Worm (Caenorhabditis elegans): ENCODE data around the gene erp-44.2.
A peak's percentile ranks its signal among the peaks of the same experiment; 100 is the strongest.

DNA sequence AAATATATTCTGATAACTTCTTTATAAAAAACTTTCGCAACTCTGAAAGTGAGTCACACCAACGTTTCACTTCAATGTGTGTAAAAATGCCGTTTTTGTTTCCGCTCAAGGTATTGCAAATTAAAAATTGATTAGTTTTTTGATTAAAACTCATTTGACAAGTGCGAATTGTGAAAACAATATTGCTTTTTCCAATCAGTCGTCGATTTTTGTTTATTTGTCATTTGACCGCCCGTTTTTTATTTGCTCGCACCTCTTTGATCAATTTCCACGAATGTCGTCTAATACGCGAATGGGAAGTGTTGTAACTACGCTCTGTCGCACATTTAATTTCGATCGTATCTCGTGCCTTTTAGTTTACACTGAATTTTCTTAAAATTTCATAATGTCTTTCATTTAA, 4.3 kb downstream of the erp-44.2 start, which contains the start of gene mvb-12:
- TF ChIP-seq fkh-10 (GFP tag; optimal IDR thresholded peaks at IDR 0.05) (no peak), mdl-1 (tag; optimal IDR thresholded peaks at IDR 0.05) (no peak), elt-3 (tag; optimal IDR thresholded peaks at IDR 0.05) (no peak), ztf-11 (tag; optimal IDR thresholded peaks at IDR 0.05) (no peak), nhr-11 (tag; optimal IDR thresholded peaks at IDR 0.05) (no peak), nfya-1 (tag; optimal IDR thresholded peaks at IDR 0.05; ENCODE audit: insufficient read depth) (peak; percentile 42), zag-1 (tag; optimal IDR thresholded peaks at IDR 0.05) (no peak), aly-2 (tag; optimal IDR thresholded peaks at IDR 0.05) (no peak), pha-4 (tag; optimal IDR thresholded peaks at IDR 0.05) (peak; percentile 80), snpc-4 (tag; optimal IDR thresholded peaks at IDR 0.05) (peak; percentile 38), nhr-237 (tag; optimal IDR thresholded peaks at IDR 0.05) (no peak), nhr-43 (tag; optimal IDR thresholded peaks at IDR 0.05; ENCODE audit: poor library complexity, severe bottlenecking) (no peak), ama-1 (optimal IDR thresholded peaks at IDR 0.05) (no peak), unc-62 (GFP tag; optimal IDR thresholded peaks at IDR 0.05) (no peak)

Data from whole organism, L3 larva.